Worm (Caenorhabditis elegans): Measurements from ENCODE around the gene nas-31.

DNA sequence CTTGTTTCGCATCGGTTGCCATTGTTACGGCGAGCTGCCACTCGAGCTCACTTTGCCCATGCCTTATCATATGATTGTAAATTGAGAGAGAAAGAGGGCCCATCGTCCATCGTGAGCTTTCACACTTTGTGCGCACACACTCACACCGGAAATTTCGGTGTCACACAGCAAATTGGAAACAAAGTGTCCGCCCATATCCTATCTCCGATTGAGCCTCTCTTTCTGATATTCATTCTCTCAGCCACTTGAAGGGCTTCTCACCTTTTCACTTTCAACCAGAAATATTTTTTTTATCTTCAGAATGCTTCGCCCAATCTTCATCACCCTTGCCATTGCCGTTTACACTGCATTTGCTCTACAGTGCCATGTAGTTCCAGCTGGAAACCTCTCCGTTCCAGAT is 7.9 kb upstream of the nas-31 start, which contains the start of gene F58B4.3:
- TF ChIP-seq scrt-1 (GFP tag; IDR thresholded peaks at IDR 0.05) (no peak), pes-1 (GFP tag; IDR thresholded peaks at IDR 0.05) (no peak), ama-1 (optimal IDR thresholded peaks at IDR 0.05) (no peak), tra-4 (tag; optimal IDR thresholded peaks at IDR 0.05) (no peak), hmg-4 (GFP tag; optimal IDR thresholded peaks at IDR 0.05) (no peak), hmbx-1 (tag; optimal IDR thresholded peaks at IDR 0.05) (no peak), flt-1 (GFP tag; IDR thresholded peaks at IDR 0.05) (no peak)
